Fruit fly (Drosophila melanogaster) whole organism: ENCODE results near the gene CG9577.

ENCODE experiments used
- CG8478 ChIP-seq: fragments of >200 bp; optimal IDR thresholded peaks from 2 replicates; lab custom pipeline; 2018; ENCODE audit warnings: inconsistent platforms
- Dll ChIP-seq: fragments of >200 bp; optimal IDR thresholded peaks from 2 replicates; lab custom pipeline; 2017
- pan ChIP-seq: fragments of >200 bp; optimal IDR thresholded peaks from 2 replicates; lab custom pipeline; 2017
- psq ChIP-seq: fragments of >200 bp; optimal IDR thresholded peaks from 2 replicates; lab custom pipeline; 2017
- usp ChIP-seq: fragments of >200 bp; optimal IDR thresholded peaks from 2 replicates; lab custom pipeline; 2017; ENCODE audit warnings: missing biosample characterization, missing genetic modification characterization, mixed read lengths

DNA sequence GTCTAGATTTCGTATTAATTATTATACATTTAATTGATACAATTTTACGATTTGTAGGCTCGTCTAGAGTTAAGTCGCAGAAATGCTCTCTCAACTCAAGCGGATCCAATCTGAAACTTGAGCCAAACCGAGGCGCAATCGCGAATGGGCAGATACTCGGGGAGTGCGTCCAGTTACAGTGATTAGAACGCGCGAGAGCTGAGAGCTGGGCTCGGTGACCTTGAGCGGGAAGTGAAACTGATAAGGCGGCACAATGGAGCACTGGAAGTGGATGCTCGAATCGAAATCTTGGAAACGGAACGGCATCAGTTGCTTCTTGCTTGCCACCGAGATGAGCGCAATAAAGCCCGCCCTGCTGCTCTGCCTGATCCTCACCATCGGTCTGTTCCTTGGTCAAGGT, 44.3 kb upstream of the CG9577 start, which contains the start of gene CG34331:
- TF ChIP-seq CG8478 (lab: Kevin White, UChicago) (no peak), usp (GFP tag; lab: Kevin White, UChicago) (no peak), psq (lab: Kevin White, UChicago) (no peak), Dll (lab: Kevin White, UChicago) (no peak), pan (lab: Kevin White, UChicago) (no peak)
